Worm (Caenorhabditis elegans) whole organism, young adult: ENCODE measurements around the gene R06F6.12.
A peak's percentile ranks its signal among the peaks of the same experiment; 100 is the strongest.

Experiments
- B0019.2 ChIP-seq: fragments of 200-800 bp; sonication (Bioruptor generic); conservative IDR thresholded peaks from 2 replicates; pipeline ENCODE4 v1.3.6; 2022; ENCODE audit warnings: missing genetic modification reagents, missing genetic modification characterization, missing compliant biosample characterization
- B0261.1 ChIP-seq: sonication (generic microtip); optimal IDR thresholded peaks from 2 replicates; lab custom pipeline; 2016; ENCODE audit warnings: mild to moderate bottlenecking, missing genetic modification characterization, moderate library complexity, missing compliant biosample characterization
- F37B4.10 ChIP-seq: fragments of 200-800 bp; sonication (Bioruptor generic); IDR thresholded peaks from 2 replicates; pipeline ENCODE4 v1.3.6; 2022; ENCODE audit warnings: missing genetic modification characterization, missing compliant biosample characterization
- F49E8.2 ChIP-seq: sonication (generic microtip); optimal IDR thresholded peaks from 3 replicates; lab custom pipeline; 2017; ENCODE audit warnings: missing genetic modification characterization, mild to moderate bottlenecking, missing compliant biosample characterization, antibody characterized with exemption, moderate library complexity; ENCODE audit not compliant: insufficient read depth
- F57A8.1 ChIP-seq: fragments of 200-800 bp; sonication (Bioruptor generic); optimal IDR thresholded peaks from 2 replicates; lab custom pipeline; 2018; ENCODE audit warnings: mild to moderate bottlenecking, missing genetic modification characterization, moderate library complexity, missing compliant biosample characterization
- K11D2.4 ChIP-seq: fragments of 200-800 bp; sonication (Bioruptor generic); IDR thresholded peaks from 2 replicates; pipeline ENCODE4 v1.3.6; 2022; ENCODE audit warnings: missing genetic modification reagents, missing genetic modification characterization, missing compliant biosample characterization
- T26A5.8 ChIP-seq: sonication (generic microtip); optimal IDR thresholded peaks from 2 replicates; lab custom pipeline; 2016; ENCODE audit warnings: missing genetic modification characterization, missing compliant biosample characterization
- Y53G8AR.9 ChIP-seq: fragments of 200-800 bp; sonication (Bioruptor generic); conservative IDR thresholded peaks from 2 replicates; pipeline ENCODE4 v1.3.6; 2022; ENCODE audit warnings: missing genetic modification reagents, missing genetic modification characterization, missing compliant biosample characterization
- akir-1 ChIP-seq: fragments of 200-800 bp; sonication (Bioruptor generic); optimal IDR thresholded peaks from 2 replicates; lab custom pipeline; 2018; ENCODE audit warnings: mild to moderate bottlenecking, missing genetic modification characterization, moderate library complexity, missing compliant biosample characterization
- ama-1 ChIP-seq, 3 experiments: fragments of 150-350 bp in 1 of 3; sonication (generic microtip) in 2 of 3; optimal IDR thresholded peaks; 2 replicates each; lab custom pipeline; 2014 to 2018; ENCODE audit warnings: missing biosample characterization in 2 of 3, missing genetic modification characterization in 2 of 3, missing genetic modification reagents in 2 of 3
- aptf-3 ChIP-seq: fragments of 200-800 bp; sonication (Bioruptor generic); IDR thresholded peaks from 2 replicates; pipeline ENCODE4 v1.3.6; 2022; ENCODE audit warnings: missing genetic modification characterization, missing compliant biosample characterization
- atf-7 ChIP-seq: sonication (generic microtip); optimal IDR thresholded peaks from 2 replicates; lab custom pipeline; 2017; ENCODE audit warnings: mild to moderate bottlenecking, missing genetic modification characterization, missing compliant biosample characterization
- attf-6 ChIP-seq: fragments of 200-800 bp; sonication (Bioruptor generic); IDR thresholded peaks from 2 replicates; pipeline ENCODE4 v1.3.6; 2022; ENCODE audit warnings: missing genetic modification reagents, missing genetic modification characterization, missing compliant biosample characterization
- bed-1 ChIP-seq: fragments of 200-800 bp; sonication (Bioruptor generic); IDR thresholded peaks from 2 replicates; pipeline ENCODE4 v1.3.6; 2022; ENCODE audit warnings: missing genetic modification reagents, missing genetic modification characterization, missing compliant biosample characterization
- ccch-3 ChIP-seq: fragments of 200-800 bp; sonication (Bioruptor generic); optimal IDR thresholded peaks from 2 replicates; lab custom pipeline; 2018; ENCODE audit warnings: mild to moderate bottlenecking, missing genetic modification characterization, missing compliant biosample characterization
- cebp-1 ChIP-seq, 2 experiments: fragments of 200-800 bp in 1 of 2; sonication (Bioruptor generic) in 1 of 2; sonication (generic microtip) in 1 of 2; IDR thresholded peaks in 1 of 2; optimal IDR thresholded peaks in 1 of 2; 2 replicates each; pipeline versions ENCODE4 v1.3.6 to Lab custom; 2017 to 2022; ENCODE audit warnings: missing compliant biosample characterization in 2 of 2, missing genetic modification characterization in 2 of 2, mild to moderate bottlenecking in 1 of 2, missing genetic modification reagents in 1 of 2, moderate library complexity in 1 of 2
- ceh-58 ChIP-seq: fragments of 200-800 bp; sonication (Bioruptor generic); IDR thresholded peaks from 2 replicates; pipeline ENCODE4 v1.3.6; 2022; ENCODE audit warnings: missing genetic modification characterization, missing compliant biosample characterization
- die-1 ChIP-seq: sonication (generic microtip); optimal IDR thresholded peaks from 2 replicates; lab custom pipeline; 2016; ENCODE audit warnings: missing genotype, mild to moderate bottlenecking, missing genetic modification characterization, missing compliant biosample characterization
- dpl-1 ChIP-seq: fragments of 150-350 bp; optimal IDR thresholded peaks from 2 replicates; lab custom pipeline; 2014; ENCODE audit warnings: missing biosample characterization, missing genetic modification reagents, missing genetic modification characterization
- egl-18 ChIP-seq: fragments of 200-800 bp; sonication (Bioruptor generic); IDR thresholded peaks from 2 replicates; pipeline ENCODE4 v1.3.6; 2022; ENCODE audit warnings: missing genetic modification reagents, missing genetic modification characterization, missing compliant biosample characterization
- egl-44 ChIP-seq: fragments of 200-800 bp; sonication (Bioruptor generic); IDR thresholded peaks from 2 replicates; pipeline ENCODE4 v1.3.6; 2022; ENCODE audit warnings: missing genetic modification reagents, missing genetic modification characterization, missing compliant biosample characterization
- hlh-12 ChIP-seq: sonication (generic microtip); optimal IDR thresholded peaks from 2 replicates; lab custom pipeline; 2016; ENCODE audit warnings: missing genetic modification characterization, missing compliant biosample characterization
- hlh-26 ChIP-seq: fragments of 200-800 bp; sonication (Bioruptor generic); conservative IDR thresholded peaks from 2 replicates; pipeline ENCODE4 v1.3.6; 2022; ENCODE audit warnings: missing genetic modification reagents, missing genetic modification characterization, missing compliant biosample characterization
- hmg-1.2 ChIP-seq: fragments of 200-800 bp; sonication (Bioruptor generic); IDR thresholded peaks from 2 replicates; pipeline ENCODE4 v1.3.6; 2022; ENCODE audit warnings: missing genetic modification reagents, missing genetic modification characterization, missing compliant biosample characterization
- hrde-1 ChIP-seq: sonication (generic microtip); optimal IDR thresholded peaks from 2 replicates; lab custom pipeline; 2016; ENCODE audit warnings: missing genetic modification characterization, mild to moderate bottlenecking, missing compliant biosample characterization, moderate library complexity, missing genotype, missing genetic modification reagents, borderline replicate concordance
- hsf-1 ChIP-seq: fragments of 200-800 bp; sonication (Bioruptor generic); IDR thresholded peaks from 2 replicates; pipeline ENCODE4 v1.3.6; 2022; ENCODE audit warnings: missing genetic modification reagents, missing genetic modification characterization, missing compliant biosample characterization
- lag-1 ChIP-seq: fragments of 200-800 bp; sonication (Bioruptor generic); IDR thresholded peaks from 2 replicates; pipeline ENCODE4 v1.3.6; 2022; ENCODE audit warnings: missing genetic modification reagents, missing genetic modification characterization, missing compliant biosample characterization
- let-526 ChIP-seq: fragments of 200-800 bp; sonication (Bioruptor generic); IDR thresholded peaks from 2 replicates; pipeline ENCODE4 v1.3.6; 2022; ENCODE audit warnings: missing genetic modification reagents, missing genetic modification characterization, missing compliant biosample characterization
- let-607 ChIP-seq, 2 experiments: fragments of 200-800 bp in 1 of 2; sonication (Bioruptor generic) in 1 of 2; sonication (generic microtip) in 1 of 2; optimal IDR thresholded peaks; 2 replicates each; lab custom pipeline; 2016 to 2018; ENCODE audit warnings: mild to moderate bottlenecking in 2 of 2, missing compliant biosample characterization in 2 of 2, missing genetic modification characterization in 2 of 2, moderate library complexity in 2 of 2, missing genotype in 1 of 2
- lin-35 ChIP-seq, 3 experiments: fragments of 150-350 bp in 2 of 3; sonication (generic microtip) in 1 of 3; optimal IDR thresholded peaks; 2 replicates each; lab custom pipeline; 2014 to 2018; ENCODE audit warnings: missing biosample characterization in 3 of 3, missing genetic modification characterization in 3 of 3, missing genetic modification reagents in 3 of 3
- madf-6 ChIP-seq: fragments of 200-800 bp; sonication (Bioruptor generic); IDR thresholded peaks from 2 replicates; pipeline ENCODE4 v1.3.6; 2022; ENCODE audit warnings: missing genetic modification reagents, missing genetic modification characterization, missing compliant biosample characterization
- mcd-1 ChIP-seq: fragments of 200-800 bp; sonication (Bioruptor generic); IDR thresholded peaks from 2 replicates; pipeline ENCODE4 v1.3.6; 2022; ENCODE audit warnings: missing genetic modification reagents, missing genetic modification characterization, missing compliant biosample characterization
- nfya-1 ChIP-seq: sonication (generic microtip); optimal IDR thresholded peaks from 2 replicates; lab custom pipeline; 2017; ENCODE audit warnings: antibody characterized with exemption, missing compliant biosample characterization, missing genetic modification characterization, borderline replicate concordance; ENCODE audit not compliant: insufficient read depth
- nhr-120 ChIP-seq: fragments of 200-800 bp; sonication (Bioruptor generic); IDR thresholded peaks from 2 replicates; pipeline ENCODE4 v1.3.6; 2022; ENCODE audit warnings: missing genetic modification characterization, missing compliant biosample characterization
- nhr-80 ChIP-seq: sonication (generic microtip); optimal IDR thresholded peaks from 2 replicates; lab custom pipeline; 2016; ENCODE audit warnings: missing genetic modification characterization, missing compliant biosample characterization
- rpc-1 ChIP-seq, 2 experiments: fragments of 150-350 bp in 1 of 2; sonication (generic microtip) in 1 of 2; optimal IDR thresholded peaks; 2 replicates each; lab custom pipeline; 2014 to 2018; ENCODE audit warnings: missing biosample characterization in 1 of 2, missing genetic modification characterization in 1 of 2, missing genetic modification reagents in 1 of 2, missing genotype in 1 of 2
- snpc-4 ChIP-seq, 5 experiments: fragments of 150-350 bp in 1 of 5; sonication (generic microtip) in 4 of 5; optimal IDR thresholded peaks; 2 replicates each; lab custom pipeline; 2014 to 2018; ENCODE audit warnings: missing genetic modification characterization in 5 of 5, missing biosample characterization in 3 of 5, antibody characterized with exemption in 2 of 5, mild to moderate bottlenecking in 2 of 5, missing compliant biosample characterization in 2 of 5, missing genotype in 2 of 5, moderate library complexity in 2 of 5, missing genetic modification reagents in 1 of 5
- tbp1 ChIP-seq: fragments of 200-800 bp; sonication (Bioruptor generic); optimal IDR thresholded peaks from 2 replicates; lab custom pipeline; 2018; ENCODE audit warnings: mild to moderate bottlenecking, missing genetic modification characterization, missing compliant biosample characterization
- tlf-1 ChIP-seq: fragments of 200-800 bp; sonication (Bioruptor generic); optimal IDR thresholded peaks from 2 replicates; lab custom pipeline; 2018; ENCODE audit warnings: mild to moderate bottlenecking, missing genetic modification characterization, missing compliant biosample characterization
- xnd-1 ChIP-seq: sonication (generic microtip); optimal IDR thresholded peaks from 2 replicates; lab custom pipeline; 2016; ENCODE audit warnings: missing genotype, missing genetic modification reagents, missing genetic modification characterization, missing compliant biosample characterization
- zfh-2 ChIP-seq: fragments of 200-800 bp; sonication (Bioruptor generic); conservative IDR thresholded peaks from 2 replicates; pipeline ENCODE4 v1.3.6; 2022; ENCODE audit warnings: missing genetic modification reagents, missing genetic modification characterization, missing compliant biosample characterization
- ztf-22 ChIP-seq: fragments of 200-800 bp; sonication (Bioruptor generic); optimal IDR thresholded peaks from 2 replicates; lab custom pipeline; 2018; ENCODE audit warnings: mild to moderate bottlenecking, missing genetic modification characterization, moderate library complexity, missing compliant biosample characterization
- ztf-25 ChIP-seq: fragments of 200-800 bp; sonication (Bioruptor generic); IDR thresholded peaks from 2 replicates; pipeline ENCODE4 v1.3.6; 2022; ENCODE audit warnings: missing genetic modification reagents, missing genetic modification characterization, missing compliant biosample characterization
- ztf-28 ChIP-seq: fragments of 200-800 bp; sonication (Bioruptor generic); IDR thresholded peaks from 2 replicates; pipeline ENCODE4 v1.3.6; 2022; ENCODE audit warnings: missing genetic modification reagents, missing genetic modification characterization, missing compliant biosample characterization
- ztf-3 ChIP-seq: fragments of 200-800 bp; sonication (Bioruptor generic); optimal IDR thresholded peaks from 2 replicates; lab custom pipeline; 2018; ENCODE audit warnings: mild to moderate bottlenecking, missing genetic modification characterization, missing compliant biosample characterization

R06F6.12 gene

DNA sequence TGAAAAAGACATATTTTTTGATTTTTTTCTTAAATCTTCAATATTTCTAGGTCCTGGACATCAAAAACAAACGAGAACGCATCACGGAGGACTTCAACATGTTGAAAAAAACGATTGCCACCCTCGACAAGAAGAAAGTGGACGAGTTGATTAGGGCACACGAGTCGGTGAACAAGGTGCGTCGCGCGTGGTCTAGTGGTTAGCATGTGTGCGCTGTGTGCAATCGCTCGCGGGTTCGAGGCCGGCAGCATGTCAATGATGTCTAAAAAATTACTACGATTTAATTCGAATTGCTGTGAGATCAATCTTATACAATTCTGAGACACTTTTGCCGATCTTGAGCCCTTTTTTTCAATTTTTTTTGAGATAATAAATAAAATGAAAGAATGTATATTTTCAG, 16.2 kb upstream of the R06F6.12 start (continued):
- TF ChIP-seq Y53G8AR.9 (GFP tag; lab: Robert Waterston, UW): peak; percentile 88
- TF ChIP-seq hmg-1.2 (GFP tag; lab: Robert Waterston, UW): peak; percentile 76
- TF ChIP-seq ztf-25 (GFP tag; lab: Robert Waterston, UW): peak; percentile 80; the same call in 1 of the 2 replicates
- TF ChIP-seq K11D2.4 (GFP tag; lab: Robert Waterston, UW): peak; percentile 64; the same call in 1 of the 2 replicates
- TF ChIP-seq zfh-2 (GFP tag; lab: Robert Waterston, UW): peak; percentile 64
- no peak for TF ChIP-seq bed-1 (GFP tag; lab: Robert Waterston, UW)
- no peak for TF ChIP-seq ztf-22 (GFP tag; lab: Kevin White, UChicago)
- peak; percentile 64 for TF ChIP-seq madf-6 (GFP tag; lab: Robert Waterston, UW)
- TF ChIP-seq T26A5.8 (tag; lab: Kevin White, UChicago): peak; percentile 57
- TF ChIP-seq hlh-26: no peak
- TF ChIP-seq hrde-1 (tag; lab: Kevin White, UChicago): peak; percentile 81
- TF ChIP-seq F49E8.2 (tag; lab: Kevin White, UChicago): peak; percentile 34
- TF ChIP-seq ztf-3 (GFP tag; lab: Kevin White, UChicago): peak; percentile 18
- 0 out of 2 replicates have a peak, but pooled peaks have one; percentile 66 for TF ChIP-seq egl-18 (GFP tag; lab: Robert Waterston, UW)
- TF ChIP-seq B0019.2 (GFP tag; lab: Robert Waterston, UW): 0 out of 2 replicates have a peak, but pooled peaks have one; percentile 19
- TF ChIP-seq F57A8.1 (GFP tag; lab: Kevin White, UChicago): peak; percentile 69
- TF ChIP-seq cebp-1 (GFP tag; IDR thresholded peaks at IDR 0.05; lab: Robert Waterston, UW): peak; percentile 37; the same call in 1 of the 2 replicates
- peak; percentile 76 for TF ChIP-seq cebp-1 (tag; optimal IDR thresholded peaks at IDR 0.05; lab: Kevin White, UChicago)
- TF ChIP-seq aptf-3: peak; percentile 61; the same call in 1 of the 2 replicates
- no peak for TF ChIP-seq ccch-3 (GFP tag; lab: Kevin White, UChicago)
- TF ChIP-seq lag-1: no peak
- peak; percentile 13 to 61 for TF ChIP-seq let-607 (tag; optimal IDR thresholded peaks at IDR 0.05; lab: Kevin White, UChicago)
- TF ChIP-seq nhr-120 (GFP tag; lab: Robert Waterston, UW): peak; percentile 71; the same call in 1 of the 2 replicates
- no peak for TF ChIP-seq ama-1 (optimal IDR thresholded peaks at IDR 0.05; lab: Kevin White, UChicago)
- peak; percentile 62 to 67 for TF ChIP-seq ama-1 (GFP tag; optimal IDR thresholded peaks at IDR 0.05; lab: Kevin White, UChicago)
- TF ChIP-seq die-1 (tag; lab: Kevin White, UChicago): peak; percentile 94
- TF ChIP-seq nhr-80: peak; percentile 47
- peak; percentile 59 for TF ChIP-seq tlf-1 (GFP tag; lab: Kevin White, UChicago)
- peak; percentile 63; the same call in 1 of the 2 replicates for TF ChIP-seq ztf-28
- peak; percentile 82 for TF ChIP-seq atf-7 (tag; lab: Kevin White, UChicago)
- no peak for TF ChIP-seq ceh-58 (GFP tag; lab: Robert Waterston, UW)
- TF ChIP-seq nfya-1: no peak
- peak; percentile 63; the same call in 1 of the 2 replicates for TF ChIP-seq egl-44 (GFP tag; lab: Robert Waterston, UW)
- peak; percentile 75 for TF ChIP-seq snpc-4 (GFP tag; optimal IDR thresholded peaks at IDR 0.05; lab: Kevin White, UChicago)
- TF ChIP-seq snpc-4 (tag; optimal IDR thresholded peaks at IDR 0.05; lab: Kevin White, UChicago): peak; percentile 24 to 78 (median 72)
- peak; percentile 65 for TF ChIP-seq akir-1 (GFP tag; lab: Kevin White, UChicago)
- peak; percentile 34; the same call in 1 of the 2 replicates for TF ChIP-seq attf-6 (GFP tag; lab: Robert Waterston, UW)
- TF ChIP-seq tbp1: peak; percentile 99
- peak; percentile 23 for TF ChIP-seq hlh-12 (tag; lab: Kevin White, UChicago)
- TF ChIP-seq mcd-1: peak; percentile 80
- TF ChIP-seq rpc-1 (optimal IDR thresholded peaks at IDR 0.05; lab: Kevin White, UChicago): peak; percentile 87
- TF ChIP-seq rpc-1 (tag; optimal IDR thresholded peaks at IDR 0.05; lab: Kevin White, UChicago): peak; percentile 87
- no peak for TF ChIP-seq F37B4.10 (GFP tag; lab: Robert Waterston, UW)
- TF ChIP-seq hsf-1: 0 out of 2 replicates have a peak, but pooled peaks have one; percentile 25
- peak; percentile 94 for TF ChIP-seq B0261.1 (tag; lab: Kevin White, UChicago)
- peak in 1 of 3 experiments; percentile 74 for TF ChIP-seq lin-35 (GFP tag; optimal IDR thresholded peaks at IDR 0.05; lab: Kevin White, UChicago)
- TF ChIP-seq let-526 (GFP tag; lab: Robert Waterston, UW): peak; percentile 85
- TF ChIP-seq dpl-1 (GFP tag; lab: Kevin White, UChicago): no peak
- no peak for TF ChIP-seq xnd-1 (tag; lab: Kevin White, UChicago)
